Worm (Caenorhabditis elegans) whole organism, L2 larva: ENCODE results near the gene hst-3.1.

Source experiments
- skn-1 ChIP-seq: sonication (generic microtip); optimal IDR thresholded peaks from 2 replicates; lab custom pipeline; 2017; ENCODE audit warnings: missing biosample characterization, missing genetic modification characterization
- ztf-4 ChIP-seq: fragments of 150-350 bp; optimal IDR thresholded peaks from 2 replicates; lab custom pipeline; 2014; ENCODE audit warnings: missing biosample characterization, missing genetic modification characterization

DNA sequence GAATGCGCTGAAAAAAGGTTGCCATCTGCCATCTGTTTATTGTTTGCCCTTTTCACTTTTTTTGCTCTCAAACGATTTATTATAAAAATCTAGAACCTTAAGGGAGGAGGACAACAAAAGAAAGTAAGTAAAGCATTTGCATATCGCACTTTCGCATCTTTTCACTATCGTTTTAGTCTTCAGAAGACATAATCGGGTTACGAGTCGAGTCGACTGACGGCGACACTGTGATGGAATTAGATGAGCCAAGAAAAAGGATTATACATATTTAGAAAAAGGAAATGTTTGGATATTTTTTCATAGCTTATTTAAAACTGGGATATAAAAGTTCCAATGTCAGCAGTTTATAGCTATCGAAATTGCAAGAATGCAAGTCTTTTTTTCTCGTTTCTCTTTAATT is 52.4 kb downstream of the hst-3.1 start:
- TF ChIP-seq skn-1, result no peak
- no peak for TF ChIP-seq ztf-4 (tag; lab: Kevin White, UChicago)
